Worm (Caenorhabditis elegans) whole organism, young adult: ENCODE data around the gene gnrr-2.

Experiments
- F49E8.2 ChIP-seq: sonication (generic microtip); optimal IDR thresholded peaks from 3 replicates; lab custom pipeline; 2017; ENCODE audit warnings: missing genetic modification characterization, mild to moderate bottlenecking, missing compliant biosample characterization, antibody characterized with exemption, moderate library complexity; ENCODE audit not compliant: insufficient read depth
- athp-1 ChIP-seq: sonication (generic microtip); optimal IDR thresholded peaks from 2 replicates; lab custom pipeline; 2017; ENCODE audit warnings: mild to moderate bottlenecking, missing genetic modification characterization, missing compliant biosample characterization
- dpl-1 ChIP-seq: fragments of 150-350 bp; optimal IDR thresholded peaks from 2 replicates; lab custom pipeline; 2014; ENCODE audit warnings: missing biosample characterization, missing genetic modification reagents, missing genetic modification characterization
- efl-1 ChIP-seq: fragments of 150-350 bp; optimal IDR thresholded peaks from 2 replicates; lab custom pipeline; 2014; ENCODE audit warnings: missing biosample characterization, missing genetic modification reagents, missing genetic modification characterization
- madf-10 ChIP-seq: sonication (generic microtip); optimal IDR thresholded peaks from 2 replicates; lab custom pipeline; 2016; ENCODE audit warnings: mild to moderate bottlenecking, missing genetic modification characterization, missing compliant biosample characterization
- rcor-1 ChIP-seq: fragments of 200-800 bp; sonication (Bioruptor generic); IDR thresholded peaks from 2 replicates; pipeline ENCODE4 v1.3.6; 2022; ENCODE audit warnings: missing genetic modification reagents, missing genetic modification characterization, missing compliant biosample characterization
- tlf-1 ChIP-seq: fragments of 200-800 bp; sonication (Bioruptor generic); optimal IDR thresholded peaks from 2 replicates; lab custom pipeline; 2018; ENCODE audit warnings: mild to moderate bottlenecking, missing genetic modification characterization, missing compliant biosample characterization
- unc-130 ChIP-seq: sonication (generic microtip); optimal IDR thresholded peaks from 2 replicates; lab custom pipeline; 2016; ENCODE audit warnings: missing genetic modification reagents, missing genetic modification characterization, missing compliant biosample characterization
- unc-62 ChIP-seq: fragments of 150-350 bp; optimal IDR thresholded peaks from 2 replicates; lab custom pipeline; 2014; ENCODE audit warnings: missing biosample characterization, missing genetic modification reagents, missing genetic modification characterization

- no peak for TF ChIP-seq dpl-1
- TF ChIP-seq rcor-1 (GFP tag; lab: Robert Waterston, UW), result no peak
- no peak for TF ChIP-seq athp-1 (tag; lab: Kevin White, UChicago)
- TF ChIP-seq tlf-1, result no peak
- no peak for TF ChIP-seq unc-130 (GFP tag; lab: Kevin White, UChicago)
- no peak for TF ChIP-seq unc-62 (GFP tag; lab: Kevin White, UChicago)
- TF ChIP-seq madf-10 (tag; lab: Kevin White, UChicago), result no peak
- TF ChIP-seq F49E8.2 (tag; lab: Kevin White, UChicago), result no peak
- no peak for TF ChIP-seq efl-1 (GFP tag; lab: Kevin White, UChicago)
Measured at ce11 chrV:14405647-14406046, 3.2 kb upstream of the gnrr-2 start.
